Fruit fly (Drosophila melanogaster) whole organism, embryonic: ENCODE results near the gene Gycbeta100B.

Source experiments
- Atf3 ChIP-seq: fragments of 200-800 bp; sonication (Bioruptor generic); optimal IDR thresholded peaks from 3 replicates; lab custom pipeline; 2016; ENCODE audit warnings: missing biosample characterization, missing genetic modification characterization
- B-H2 ChIP-seq: fragments of 200-800 bp; sonication (Bioruptor generic); optimal IDR thresholded peaks from 2 replicates; lab custom pipeline; 2018; ENCODE audit warnings: missing biosample characterization, mild to moderate bottlenecking, missing genetic modification characterization
- CG12155 ChIP-seq: fragments of 200-800 bp; sonication (Bioruptor generic); optimal IDR thresholded peaks from 3 replicates; lab custom pipeline; 2016; ENCODE audit warnings: missing biosample characterization, missing genetic modification characterization
- CG1529 ChIP-seq: fragments of 200-800 bp; sonication (Bioruptor generic); optimal IDR thresholded peaks from 3 replicates; lab custom pipeline; 2018; ENCODE audit warnings: missing biosample characterization, missing genetic modification characterization
- CG17612 ChIP-seq: fragments of 200-800 bp; sonication (Bioruptor generic); IDR thresholded peaks from 2 replicates; pipeline ENCODE4 v1.3.6; 2022; ENCODE audit warnings: missing biosample characterization, missing genetic modification characterization
- CG18262 ChIP-seq: fragments of 200-800 bp; optimal IDR thresholded peaks from 3 replicates; lab custom pipeline; 2019; ENCODE audit warnings: missing biosample characterization, mild to moderate bottlenecking, missing genetic modification characterization, moderate library complexity
- CG18764 ChIP-seq: fragments of 200-800 bp; sonication (Bioruptor generic); optimal IDR thresholded peaks from 3 replicates; lab custom pipeline; 2016; ENCODE audit warnings: missing biosample characterization, missing genetic modification characterization
- CG31224 ChIP-seq: fragments of 200-800 bp; sonication (Bioruptor generic); IDR thresholded peaks from 2 replicates; pipeline ENCODE4 v1.3.6; 2022; ENCODE audit warnings: missing biosample characterization, missing genetic modification characterization
- CG31365 ChIP-seq: fragments of 200-800 bp; sonication (Bioruptor generic); optimal IDR thresholded peaks from 2 replicates; lab custom pipeline; 2018; ENCODE audit warnings: missing biosample characterization, mild to moderate bottlenecking, missing genetic modification characterization
- CG3163 ChIP-seq: fragments of 200-800 bp; sonication (Bioruptor generic); optimal IDR thresholded peaks from 3 replicates; lab custom pipeline; 2016; ENCODE audit warnings: missing biosample characterization, missing genetic modification characterization
- CG34422 ChIP-seq: fragments of 200-800 bp; sonication (Bioruptor generic); IDR thresholded peaks from 3 replicates; pipeline ENCODE4 v1.3.6; 2022; ENCODE audit warnings: missing biosample characterization, missing genetic modification characterization
- CG6175 ChIP-seq: fragments of 200-800 bp; sonication (Bioruptor generic); IDR thresholded peaks from 3 replicates; pipeline ENCODE4 v1.3.6; 2022; ENCODE audit warnings: missing biosample characterization, missing genetic modification characterization
- CG6654 ChIP-seq: fragments of 200-800 bp; sonication (Bioruptor generic); optimal IDR thresholded peaks from 2 replicates; lab custom pipeline; 2017; ENCODE audit warnings: missing biosample characterization, mild to moderate bottlenecking, missing genetic modification characterization
- CG8359 ChIP-seq: fragments of 200-800 bp; sonication (Bioruptor generic); optimal IDR thresholded peaks from 2 replicates; lab custom pipeline; 2017; ENCODE audit warnings: missing biosample characterization, mild to moderate bottlenecking, missing genetic modification characterization, borderline replicate concordance
- CG8765 ChIP-seq: fragments of 200-800 bp; sonication (Bioruptor generic); IDR thresholded peaks from 2 replicates; pipeline ENCODE4 v1.3.6; 2022; ENCODE audit warnings: missing biosample characterization, missing genetic modification characterization
- CG9215 ChIP-seq: fragments of 200-800 bp; sonication (Bioruptor generic); IDR thresholded peaks from 2 replicates; pipeline ENCODE4 v1.3.6; 2022; ENCODE audit warnings: missing biosample characterization, missing genetic modification characterization
- CG9797 ChIP-seq: fragments of 200-800 bp; sonication (Bioruptor generic); optimal IDR thresholded peaks from 3 replicates; lab custom pipeline; 2018; ENCODE audit warnings: missing biosample characterization, mild to moderate bottlenecking, missing genetic modification characterization
- Dp ChIP-seq: fragments of 200-800 bp; sonication (Bioruptor generic); optimal IDR thresholded peaks from 2 replicates; lab custom pipeline; 2018; ENCODE audit warnings: missing biosample characterization, mild to moderate bottlenecking, missing genetic modification characterization, moderate library complexity
- Dref ChIP-seq: fragments of 200-800 bp; sonication (Bioruptor generic); IDR thresholded peaks from 2 replicates; pipeline ENCODE4 v1.3.6; 2022; ENCODE audit warnings: missing biosample characterization, missing genetic modification characterization
- Kr ChIP-seq: fragments of 200-800 bp; sonication (Bioruptor generic); optimal IDR thresholded peaks from 2 replicates; lab custom pipeline; 2017; ENCODE audit warnings: missing biosample characterization, mild to moderate bottlenecking, missing genetic modification characterization
- Rx ChIP-seq: fragments of 200-800 bp; sonication (Bioruptor generic); IDR thresholded peaks from 2 replicates; pipeline ENCODE4 v1.3.6; 2022; ENCODE audit warnings: missing biosample characterization, missing genetic modification characterization
- Sox102F ChIP-seq: fragments of 200-800 bp; sonication (Bioruptor generic); optimal IDR thresholded peaks from 2 replicates; lab custom pipeline; 2018; ENCODE audit warnings: missing biosample characterization, mild to moderate bottlenecking, missing genetic modification characterization, moderate library complexity
- Trl ChIP-seq, 3 experiments: fragments of >200 bp in 2 of 3; fragments of 200-800 bp in 1 of 3; sonication (Bioruptor generic) in 1 of 3; optimal IDR thresholded peaks; 2 replicates in 1 of 3; 3 replicates in 2 of 3; lab custom pipeline; 2016 to 2017; ENCODE audit warnings: missing biosample characterization in 1 of 3, missing genetic modification characterization in 1 of 3
- abd-A ChIP-seq: fragments of 200-800 bp; sonication (Bioruptor generic); optimal IDR thresholded peaks from 3 replicates; lab custom pipeline; 2019; ENCODE audit warnings: missing biosample characterization, mild to moderate bottlenecking, missing genetic modification characterization, moderate library complexity
- cg ChIP-seq: fragments of 200-800 bp; sonication (Bioruptor generic); optimal IDR thresholded peaks from 3 replicates; lab custom pipeline; 2019; ENCODE audit warnings: missing biosample characterization, mild to moderate bottlenecking, missing genetic modification characterization, moderate library complexity
- chif ChIP-seq, 2 experiments: fragments of 200-800 bp; sonication (Bioruptor generic); optimal IDR thresholded peaks; 3 replicates each; lab custom pipeline; 2016; ENCODE audit warnings: missing biosample characterization in 2 of 2, missing genetic modification characterization in 2 of 2
- crc ChIP-seq: fragments of 200-800 bp; sonication (Bioruptor generic); optimal IDR thresholded peaks from 2 replicates; lab custom pipeline; 2016; ENCODE audit warnings: missing biosample characterization, missing genetic modification characterization
- dmrt11E ChIP-seq: fragments of 200-800 bp; sonication (Bioruptor generic); optimal IDR thresholded peaks from 3 replicates; lab custom pipeline; 2018; ENCODE audit warnings: missing biosample characterization, mild to moderate bottlenecking, missing genetic modification characterization, moderate library complexity
- fd3F ChIP-seq: fragments of 200-800 bp; sonication (Bioruptor generic); optimal IDR thresholded peaks from 2 replicates; lab custom pipeline; 2018; ENCODE audit warnings: missing biosample characterization, mild to moderate bottlenecking, missing genetic modification characterization, moderate library complexity
- kni ChIP-seq: fragments of 200-800 bp; sonication (Bioruptor generic); optimal IDR thresholded peaks from 3 replicates; lab custom pipeline; 2017; ENCODE audit warnings: mild to moderate bottlenecking, missing biosample characterization, missing genetic modification reagents, missing genetic modification characterization
- nom ChIP-seq: fragments of 200-800 bp; sonication (Bioruptor generic); optimal IDR thresholded peaks from 2 replicates; lab custom pipeline; 2017; ENCODE audit warnings: missing biosample characterization, missing genetic modification characterization, mild to moderate bottlenecking, moderate library complexity, missing genetic modification reagents
- onecut ChIP-seq: fragments of 200-800 bp; sonication (Bioruptor generic); IDR thresholded peaks from 2 replicates; pipeline ENCODE4 v1.3.6; 2022; ENCODE audit warnings: missing biosample characterization, missing genetic modification characterization
- prd ChIP-seq, 3 experiments: fragments of >200 bp in 2 of 3; fragments of 200-800 bp in 1 of 3; sonication (Bioruptor generic) in 1 of 3; optimal IDR thresholded peaks in 2 of 3; IDR thresholded peaks in 1 of 3; 2 replicates in 2 of 3; 3 replicates in 1 of 3; pipeline versions ENCODE4 v1.3.6 to Lab custom; 2017 to 2022; ENCODE audit warnings: missing biosample characterization in 1 of 3, missing genetic modification characterization in 1 of 3
- vfl ChIP-seq: fragments of 200-800 bp; sonication (Bioruptor generic); optimal IDR thresholded peaks from 2 replicates; lab custom pipeline; 2016; ENCODE audit warnings: missing biosample characterization, missing genetic modification characterization

Gycbeta100B gene

DNA sequence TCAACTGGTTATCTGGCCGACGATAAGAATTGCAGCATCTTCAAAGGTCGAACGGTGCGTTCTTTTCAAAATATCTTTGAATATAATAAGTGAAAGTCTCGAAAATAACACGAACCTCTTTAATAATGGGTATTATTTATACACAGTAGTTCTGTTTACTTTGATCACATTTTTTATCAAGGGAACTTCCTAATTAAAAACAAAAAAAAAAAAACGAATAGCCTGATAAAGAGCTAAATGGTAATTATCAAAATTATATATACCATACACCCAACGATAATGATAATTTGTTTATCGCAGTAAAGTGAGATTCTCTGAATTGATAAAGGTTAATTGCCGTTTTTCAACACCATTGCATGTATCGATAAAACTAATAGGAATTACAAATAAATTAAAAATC, 3.6 kb upstream of the Gycbeta100B start, which contains the start of gene Ktch:
Ktch (minus strand) TSS at position 101 of the 400 bp plus-strand sequence.
- TF ChIP-seq CG1529 (GFP tag; lab: Kevin White, UChicago) (no peak), CG6175 (GFP tag; lab: Robert Waterston, UW) (no peak), Rx (no peak)

DNA sequence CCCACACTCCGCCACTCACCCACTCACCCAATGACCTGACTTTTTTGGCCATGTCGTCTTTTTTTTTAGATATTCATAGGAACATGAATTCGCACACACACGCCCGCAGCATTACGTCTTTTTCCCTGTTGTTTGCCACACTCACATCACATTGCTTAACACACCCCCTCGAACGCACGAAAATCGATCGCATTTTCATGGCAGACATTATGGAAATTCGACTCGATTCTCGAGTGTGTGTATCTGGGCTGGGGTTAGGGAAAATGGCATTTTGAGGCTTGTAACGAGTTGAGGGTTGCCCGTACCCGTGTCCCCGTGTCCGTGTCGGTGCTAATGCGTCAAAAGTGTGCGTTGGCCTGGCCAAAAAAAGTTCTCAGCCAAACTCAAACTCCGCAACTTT, 7.5 kb downstream of the Gycbeta100B start:
- TF ChIP-seq CG17612 (no peak), onecut (GFP tag; lab: Robert Waterston, UW) (peak; percentile 80), abd-A (tag; lab: Kevin White, UChicago) (peak; percentile 58)

DNA sequence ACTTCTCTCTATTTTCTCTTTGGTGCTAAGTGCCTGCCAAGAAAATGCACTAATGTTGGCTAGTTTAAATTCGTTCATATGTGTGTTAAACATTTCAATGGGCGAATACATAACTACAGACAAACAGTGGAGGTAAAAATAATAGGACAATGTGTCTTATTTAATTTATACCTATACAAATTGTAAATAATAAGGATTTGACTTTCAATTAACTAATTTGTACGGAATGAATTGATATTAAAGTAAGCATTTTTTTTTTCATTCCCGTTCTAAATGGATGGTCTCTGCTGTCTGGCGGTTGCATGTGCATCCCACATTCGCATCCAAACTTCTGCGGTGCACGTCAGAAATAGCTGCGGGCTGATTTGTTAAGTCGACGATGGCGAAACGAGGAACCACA, 12.7 kb downstream of the Gycbeta100B start:
- TF ChIP-seq prd (optimal IDR thresholded peaks at IDR 0.05; lab: Kevin White, UChicago) (no peak), prd (GFP tag; IDR thresholded peaks at IDR 0.05; lab: Robert Waterston, UW) (0 out of 3 replicates have a peak, but pooled peaks have one; percentile 15), vfl (no peak), Sox102F (GFP tag; lab: Kevin White, UChicago) (peak; percentile 13)
- TF ChIP-seq, all 482 proteins: peak for 2

DNA sequence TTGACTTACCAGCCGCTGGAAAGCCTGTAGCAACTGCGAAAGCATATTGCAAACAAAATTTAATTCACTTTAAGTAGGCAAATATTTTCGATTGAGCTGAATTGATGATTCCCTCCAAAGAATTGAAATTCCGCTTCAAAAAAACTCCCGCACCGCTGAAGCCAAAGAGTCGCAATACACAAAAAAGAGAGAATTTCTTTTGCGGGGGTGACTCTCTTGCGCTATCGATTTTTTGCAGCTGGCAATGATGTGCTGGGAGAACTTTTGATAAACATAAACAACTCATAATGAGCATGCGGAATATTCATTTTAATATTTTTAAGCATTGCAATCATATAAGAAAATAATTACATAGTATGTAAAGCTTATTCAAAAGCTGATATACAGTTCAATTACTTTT, 34.2 kb downstream of the Gycbeta100B start:
- TF ChIP-seq B-H2 (GFP tag; lab: Kevin White, UChicago) (no peak), CG18764 (GFP tag; lab: Kevin White, UChicago) (no peak), cg (GFP tag; lab: Kevin White, UChicago) (no peak), kni (no peak), CG31224 (no peak), CG8359 (GFP tag; lab: Kevin White, UChicago) (no peak), Kr (GFP tag; lab: Kevin White, UChicago) (no peak), Trl (optimal IDR thresholded peaks at IDR 0.05; lab: Kevin White, UChicago) (peak in 1 of 2 experiments; percentile 52), Trl (GFP tag; optimal IDR thresholded peaks at IDR 0.05; lab: Kevin White, UChicago) (no peak), CG6654 (GFP tag; lab: Kevin White, UChicago) (no peak), Dp (GFP tag; lab: Kevin White, UChicago) (no peak), dmrt11E (no peak), Dref (no peak), Atf3 (no peak), CG9797 (GFP tag; lab: Kevin White, UChicago) (no peak), CG34422 (0 out of 3 replicates have a peak, but pooled peaks have one; percentile 3), crc (no peak), chif (GFP tag; optimal IDR thresholded peaks at IDR 0.05; lab: Kevin White, UChicago) (no peak), fd3F (GFP tag; lab: Kevin White, UChicago) (no peak), nom (GFP tag; lab: Kevin White, UChicago) (no peak), CG18262 (tag; lab: Kevin White, UChicago) (no peak), CG9215 (GFP tag; lab: Robert Waterston, UW) (peak; percentile 55; the same call in 1 of the 2 replicates), CG8765 (no peak), onecut (GFP tag; lab: Robert Waterston, UW) (peak; percentile 91), CG12155 (GFP tag; lab: Kevin White, UChicago) (no peak), CG31365 (tag; lab: Kevin White, UChicago) (no peak), CG3163 (GFP tag; lab: Kevin White, UChicago) (peak; percentile 63)
